Fruit fly (Drosophila melanogaster) whole organism, wandering third instar larva: ENCODE data around the gene Pex10.

Source experiments
- Abd-B ChIP-seq: fragments of >200 bp; optimal IDR thresholded peaks from 2 replicates; lab custom pipeline; 2017; ENCODE audit warnings: missing biosample characterization, missing genetic modification characterization
- CG32264 ChIP-seq: fragments of 200-800 bp; sonication (Bioruptor generic); optimal IDR thresholded peaks from 2 replicates; lab custom pipeline; 2016; ENCODE audit warnings: missing biosample characterization, missing genetic modification characterization
- CG9705 ChIP-seq: fragments of 200-800 bp; sonication (Bioruptor generic); optimal IDR thresholded peaks from 2 replicates; lab custom pipeline; 2018; ENCODE audit warnings: missing biosample characterization, mild to moderate bottlenecking, missing genetic modification characterization
- CrebA ChIP-seq: fragments of 200-800 bp; sonication (Bioruptor generic); optimal IDR thresholded peaks from 2 replicates; lab custom pipeline; 2016; ENCODE audit warnings: missing biosample characterization, mild to moderate bottlenecking, missing genetic modification characterization, borderline replicate concordance
- Dif ChIP-seq: fragments of 200-275, 200-300 bp; sonication (Bioruptor generic); optimal IDR thresholded peaks from 2 replicates; lab custom pipeline; 2018; ENCODE audit warnings: missing biosample characterization, missing genetic modification characterization; ENCODE audit not compliant: partially characterized antibody
- GATAd ChIP-seq: sonication (Bioruptor generic); optimal IDR thresholded peaks from 2 replicates; lab custom pipeline; 2016; ENCODE audit warnings: missing biosample characterization, missing genetic modification characterization
- HLH106 ChIP-seq: fragments of 200-800 bp; optimal IDR thresholded peaks from 3 replicates; lab custom pipeline; 2019; ENCODE audit warnings: missing biosample characterization, mild to moderate bottlenecking, missing genetic modification characterization, moderate library complexity
- Hnf4 ChIP-seq: fragments of 200-800 bp; sonication (Bioruptor generic); optimal IDR thresholded peaks from 2 replicates; lab custom pipeline; 2016; ENCODE audit warnings: missing biosample characterization, mild to moderate bottlenecking, missing genetic modification characterization
- Hr83 ChIP-seq: fragments of 200-300 bp; sonication (Bioruptor generic); optimal IDR thresholded peaks from 2 replicates; lab custom pipeline; 2016; ENCODE audit warnings: missing biosample characterization, mild to moderate bottlenecking, missing genetic modification characterization, moderate library complexity; ENCODE audit not compliant: poor library complexity, severe bottlenecking
- Jra ChIP-seq: sonication (Bioruptor generic); optimal IDR thresholded peaks from 2 replicates; lab custom pipeline; 2016; ENCODE audit warnings: missing biosample characterization, missing genetic modification characterization
- Mio ChIP-seq: sonication (Bioruptor generic); optimal IDR thresholded peaks from 2 replicates; lab custom pipeline; 2016; ENCODE audit warnings: missing biosample characterization, missing genetic modification characterization
- Myc ChIP-seq: fragments of >200 bp; optimal IDR thresholded peaks from 2 replicates; lab custom pipeline; 2017
- N ChIP-seq: fragments of >200 bp; optimal IDR thresholded peaks from 2 replicates; lab custom pipeline; 2018; ENCODE audit warnings: missing biosample characterization, missing external identifiers, missing genetic modification characterization
- OdsH ChIP-seq: fragments of 200-800 bp; sonication (Bioruptor generic); optimal IDR thresholded peaks from 2 replicates; lab custom pipeline; 2016; ENCODE audit warnings: missing biosample characterization, mild to moderate bottlenecking, missing genetic modification characterization
- Rel ChIP-seq, 2 experiments: fragments of 200-800 bp; sonication (Bioruptor generic) in 1 of 2; optimal IDR thresholded peaks; 2 replicates in 1 of 2; 3 replicates in 1 of 2; lab custom pipeline; 2016 to 2019; ENCODE audit warnings: mild to moderate bottlenecking in 2 of 2, missing biosample characterization in 2 of 2, missing genetic modification characterization in 2 of 2, moderate library complexity in 1 of 2
- Sp1 ChIP-seq: fragments of 200-800 bp; sonication (Bioruptor generic); optimal IDR thresholded peaks from 3 replicates; lab custom pipeline; 2019; ENCODE audit warnings: missing biosample characterization, mild to moderate bottlenecking, missing genetic modification characterization, moderate library complexity
- Vsx2 ChIP-seq: fragments of 200-300, 225-300 bp; sonication (Bioruptor generic); optimal IDR thresholded peaks from 2 replicates; lab custom pipeline; 2018; ENCODE audit warnings: missing biosample characterization, missing genetic modification characterization; ENCODE audit not compliant: partially characterized antibody
- br ChIP-seq: fragments of 200-800 bp; sonication (Bioruptor generic); optimal IDR thresholded peaks from 2 replicates; lab custom pipeline; 2016; ENCODE audit warnings: missing biosample characterization, missing genetic modification characterization
- brk ChIP-seq: fragments of 200-800 bp; sonication (Bioruptor generic); optimal IDR thresholded peaks from 2 replicates; lab custom pipeline; 2016; ENCODE audit warnings: missing biosample characterization, mild to moderate bottlenecking, missing genetic modification characterization
- dl ChIP-seq, 2 experiments: fragments of 175-275, 200-275 bp in 1 of 2; fragments of 200-275 bp in 1 of 2; sonication (Bioruptor generic); optimal IDR thresholded peaks; lab custom pipeline; 2018; ENCODE audit warnings: mild to moderate bottlenecking in 2 of 2, missing biosample characterization in 2 of 2, missing genetic modification characterization in 2 of 2, moderate library complexity in 2 of 2; ENCODE audit not compliant: partially characterized antibody in 2 of 2, insufficient read depth in 1 of 2
- dmrt93B ChIP-seq: fragments of 200-800 bp; sonication (Bioruptor generic); optimal IDR thresholded peaks from 2 replicates; lab custom pipeline; 2018; ENCODE audit warnings: missing biosample characterization, mild to moderate bottlenecking, missing genetic modification characterization
- ey ChIP-seq: fragments of 200-800 bp; sonication (Bioruptor generic); optimal IDR thresholded peaks from 2 replicates; lab custom pipeline; 2016; ENCODE audit warnings: missing biosample characterization, missing genetic modification characterization
- foxo ChIP-seq, 2 experiments: fragments of 200-800 bp; sonication (Bioruptor generic); optimal IDR thresholded peaks; 2 replicates in 1 of 2; 3 replicates in 1 of 2; lab custom pipeline; 2016 to 2017; ENCODE audit warnings: missing biosample characterization in 2 of 2, missing genetic modification characterization in 2 of 2
- fru ChIP-seq: fragments of 200-800 bp; sonication (Bioruptor generic); optimal IDR thresholded peaks from 3 replicates; lab custom pipeline; 2016; ENCODE audit warnings: missing biosample characterization, mild to moderate bottlenecking, missing genetic modification characterization
- h ChIP-seq: fragments of 200-800 bp; sonication (Bioruptor generic); optimal IDR thresholded peaks from 3 replicates; lab custom pipeline; 2016; ENCODE audit warnings: missing biosample characterization, mild to moderate bottlenecking, missing genetic modification characterization
- jim ChIP-seq: fragments of 175-275, 200-325 bp; sonication (Bioruptor generic); optimal IDR thresholded peaks from 2 replicates; lab custom pipeline; 2016; ENCODE audit warnings: missing biosample characterization, mild to moderate bottlenecking, missing genetic modification characterization
- lola ChIP-seq: fragments of >200 bp; optimal IDR thresholded peaks from 2 replicates; lab custom pipeline; 2017; ENCODE audit warnings: missing biosample characterization, missing genetic modification characterization
- pan ChIP-seq: fragments of >200 bp; optimal IDR thresholded peaks from 2 replicates; lab custom pipeline; 2017
- psq ChIP-seq: fragments of 200-800 bp; sonication (Bioruptor generic); optimal IDR thresholded peaks from 3 replicates; lab custom pipeline; 2017; ENCODE audit warnings: missing biosample characterization, mild to moderate bottlenecking, missing genetic modification characterization, moderate library complexity
- rgr ChIP-seq: fragments of 200-800 bp; sonication (Bioruptor generic); optimal IDR thresholded peaks from 3 replicates; lab custom pipeline; 2016; ENCODE audit warnings: missing biosample characterization, mild to moderate bottlenecking, missing genetic modification characterization
- sage ChIP-seq: fragments of 200-800 bp; sonication (Bioruptor generic); optimal IDR thresholded peaks from 2 replicates; lab custom pipeline; 2016; ENCODE audit warnings: missing biosample characterization, mild to moderate bottlenecking, missing genetic modification characterization
- sv ChIP-seq: fragments of 200-800 bp; sonication (Bioruptor generic); optimal IDR thresholded peaks from 3 replicates; lab custom pipeline; 2016; ENCODE audit warnings: missing biosample characterization, missing genetic modification characterization
- tai ChIP-seq: sonication (Bioruptor generic); optimal IDR thresholded peaks from 2 replicates; lab custom pipeline; 2016; ENCODE audit warnings: missing biosample characterization, missing genetic modification characterization
- usp ChIP-seq: fragments of >200 bp; optimal IDR thresholded peaks from 2 replicates; lab custom pipeline; 2017; ENCODE audit warnings: missing biosample characterization, missing genetic modification characterization
- woc ChIP-seq: sonication (Bioruptor generic); optimal IDR thresholded peaks from 2 replicates; lab custom pipeline; 2016; ENCODE audit warnings: missing biosample characterization, mild to moderate bottlenecking, missing genetic modification characterization

Gene Pex10

DNA sequence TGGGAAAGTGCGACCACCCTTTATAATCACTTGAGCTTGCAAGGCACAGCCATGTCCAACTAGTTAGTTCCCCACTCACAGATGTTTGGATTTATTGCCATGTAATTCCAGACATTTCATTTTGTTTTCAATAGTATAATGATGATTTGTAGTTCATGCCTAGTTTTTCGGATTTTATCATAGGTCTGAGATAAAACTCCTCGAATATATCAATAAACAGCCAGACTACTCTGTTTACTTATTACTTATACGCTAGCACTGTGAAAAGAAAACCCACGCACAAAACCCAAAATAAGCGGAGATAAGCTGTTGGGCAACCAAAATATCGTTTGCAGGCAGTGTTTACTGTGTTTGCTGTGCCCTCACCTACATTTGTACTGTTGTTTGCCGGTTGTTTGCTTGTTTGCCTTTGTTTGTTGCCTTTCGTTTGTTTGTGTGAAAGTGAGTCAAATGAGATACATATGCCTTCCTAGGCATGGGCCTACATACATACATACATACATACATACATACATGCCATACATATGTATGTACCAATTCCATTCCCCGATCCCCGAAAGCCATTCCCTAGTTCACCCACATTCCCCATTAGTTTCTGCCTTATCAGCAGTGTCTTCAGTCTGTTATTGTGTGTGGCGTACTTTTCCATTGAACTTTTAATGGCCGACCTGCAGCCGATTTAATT is 21.3 kb downstream of the Pex10 start:
- TF ChIP-seq dmrt93B (peak; percentile 5), br (peak; percentile 38), Hr83 (GFP tag; lab: Kevin White, UChicago) (no peak), Abd-B (GFP tag; lab: Kevin White, UChicago) (no peak), OdsH (GFP tag; lab: Kevin White, UChicago) (peak; percentile 40), HLH106 (peak; percentile 16), ey (GFP tag; lab: Kevin White, UChicago) (peak; percentile 3), pan (no peak), psq (GFP tag; lab: Kevin White, UChicago) (no peak), Hnf4 (GFP tag; lab: Kevin White, UChicago) (no peak), foxo (GFP tag; optimal IDR thresholded peaks at IDR 0.05; lab: Kevin White, UChicago) (peak in 1 of 2 experiments; percentile 9), lola (GFP tag; lab: Kevin White, UChicago) (no peak), h (GFP tag; lab: Kevin White, UChicago) (peak; percentile 69), Sp1 (GFP tag; lab: Kevin White, UChicago) (peak; percentile 40), fru (GFP tag; lab: Kevin White, UChicago) (peak; percentile 61), usp (no peak), Dif (GFP tag; lab: Kevin White, UChicago) (no peak), Mio (GFP tag; lab: Kevin White, UChicago) (no peak)
- TF ChIP-seq, all 38 proteins: peak for 9

DNA sequence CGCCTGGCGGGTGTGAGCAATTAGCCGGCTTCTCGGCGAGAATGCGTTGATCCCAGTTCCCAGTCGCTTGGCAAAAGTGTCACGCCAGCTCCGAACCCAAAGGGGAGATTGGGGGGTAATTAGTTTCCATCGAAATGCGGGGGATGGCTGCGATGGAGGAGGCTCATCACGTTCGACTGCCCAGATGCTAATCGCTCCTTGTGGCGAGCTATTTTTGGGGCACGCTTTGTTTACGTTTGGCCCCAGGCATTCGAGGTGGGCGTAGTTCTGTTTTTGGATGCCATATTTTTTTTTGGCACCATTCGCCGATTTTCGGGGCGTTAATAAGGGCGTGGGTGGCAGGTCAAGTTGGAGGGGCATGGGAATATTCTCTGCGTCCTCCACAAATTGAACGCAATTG is 22.2 kb downstream of the Pex10 start:
- TF ChIP-seq Mio (GFP tag; lab: Kevin White, UChicago) = no peak
- no peak for TF ChIP-seq Myc (lab: Kevin White, UChicago)
- TF ChIP-seq woc (GFP tag; lab: Kevin White, UChicago) = no peak
- no peak for TF ChIP-seq sv (GFP tag; lab: Kevin White, UChicago)
- TF ChIP-seq foxo (GFP tag; optimal IDR thresholded peaks at IDR 0.05; lab: Kevin White, UChicago) = no peak
- no peak for TF ChIP-seq GATAd (GFP tag; lab: Kevin White, UChicago)
- no peak for TF ChIP-seq Dif (GFP tag; lab: Kevin White, UChicago)
- no peak for TF ChIP-seq lola (GFP tag; lab: Kevin White, UChicago)
- TF ChIP-seq Hr83 (GFP tag; lab: Kevin White, UChicago) = no peak
- TF ChIP-seq HLH106 = no peak
- TF ChIP-seq Jra (GFP tag; lab: Kevin White, UChicago) = no peak
- TF ChIP-seq usp = no peak
- no peak for TF ChIP-seq CG32264 (GFP tag; lab: Kevin White, UChicago)
- TF ChIP-seq jim (GFP tag; lab: Kevin White, UChicago) = no peak
- no peak for TF ChIP-seq N (GFP tag; lab: Kevin White, UChicago)
- TF ChIP-seq tai (GFP tag; lab: Kevin White, UChicago) = no peak
- no peak for TF ChIP-seq fru (GFP tag; lab: Kevin White, UChicago)
- TF ChIP-seq, all 38 proteins: peak for 0

DNA sequence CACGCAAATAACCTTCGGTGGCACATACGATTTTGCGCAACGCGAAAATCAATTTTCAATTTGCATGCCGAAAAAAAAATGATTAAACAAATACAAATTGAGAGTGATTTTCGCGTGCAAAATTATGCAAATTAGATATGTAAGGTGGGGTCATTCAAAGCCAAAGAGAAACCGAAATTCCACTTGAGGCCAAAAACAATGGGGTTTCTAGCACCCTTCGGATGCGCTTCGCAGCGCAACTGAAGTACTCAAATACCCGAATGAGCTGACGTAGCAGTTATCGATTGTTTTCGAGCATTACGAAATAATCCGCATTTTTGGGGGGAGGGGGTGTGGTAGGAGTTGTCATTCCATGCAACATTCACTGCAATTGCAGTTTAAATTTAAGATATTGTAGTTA is 22.8 kb downstream of the Pex10 start:
- TF ChIP-seq fru (GFP tag; lab: Kevin White, UChicago) (no peak), Myc (lab: Kevin White, UChicago) (no peak), CrebA (GFP tag; lab: Kevin White, UChicago) (no peak), CG9705 (GFP tag; lab: Kevin White, UChicago) (no peak), Sp1 (GFP tag; lab: Kevin White, UChicago) (no peak)

DNA sequence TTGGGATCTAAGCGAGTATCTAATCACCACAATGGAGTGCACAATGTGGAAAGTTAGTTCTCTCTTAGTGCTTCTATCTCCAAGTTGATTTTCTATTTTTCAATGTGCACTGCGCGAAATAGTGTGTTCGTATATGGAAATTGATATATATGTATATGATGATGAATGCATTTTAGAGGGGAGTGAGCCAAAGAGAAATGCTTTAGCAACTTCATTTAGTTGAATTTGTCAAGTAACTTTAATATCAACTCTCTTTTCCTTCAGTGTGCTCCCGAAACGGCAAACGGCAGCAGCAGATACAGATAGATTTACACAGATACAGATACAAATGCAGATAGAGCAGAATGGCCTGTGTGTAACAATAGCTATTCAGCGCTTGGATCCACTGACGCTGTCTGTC is 26.0 kb downstream of the Pex10 start:
- TF ChIP-seq foxo (GFP tag; optimal IDR thresholded peaks at IDR 0.05; lab: Kevin White, UChicago) (peak in 1 of 2 experiments; percentile 48), lola (GFP tag; lab: Kevin White, UChicago) (no peak), HLH106 (no peak), usp (no peak), OdsH (GFP tag; lab: Kevin White, UChicago) (peak; percentile 15), woc (GFP tag; lab: Kevin White, UChicago) (no peak), psq (GFP tag; lab: Kevin White, UChicago) (no peak), fru (GFP tag; lab: Kevin White, UChicago) (peak; percentile 32), brk (no peak), dl (GFP tag; optimal IDR thresholded peaks at IDR 0.05; lab: Kevin White, UChicago; ENCODE audit: insufficient read depth in 1 of 2, partially characterized antibody in 2 of 2) (no peak), Hnf4 (GFP tag; lab: Kevin White, UChicago) (no peak), Dif (GFP tag; lab: Kevin White, UChicago) (no peak), Vsx2 (GFP tag; lab: Kevin White, UChicago) (no peak), N (GFP tag; lab: Kevin White, UChicago) (no peak), rgr (peak; percentile 27), CG9705 (GFP tag; lab: Kevin White, UChicago) (no peak), sv (GFP tag; lab: Kevin White, UChicago) (no peak), br (peak; percentile 8), CrebA (GFP tag; lab: Kevin White, UChicago) (no peak), Hr83 (GFP tag; lab: Kevin White, UChicago) (no peak), tai (GFP tag; lab: Kevin White, UChicago) (peak; percentile 4), sage (GFP tag; lab: Kevin White, UChicago) (no peak), dmrt93B (no peak), Rel (GFP tag; optimal IDR thresholded peaks at IDR 0.05; lab: Kevin White, UChicago) (no peak), Rel (tag; optimal IDR thresholded peaks at IDR 0.05; lab: Kevin White, UChicago) (no peak), Abd-B (GFP tag; lab: Kevin White, UChicago) (no peak), ey (GFP tag; lab: Kevin White, UChicago) (peak; percentile 23), h (GFP tag; lab: Kevin White, UChicago) (peak; percentile 50), CG32264 (GFP tag; lab: Kevin White, UChicago) (no peak), GATAd (GFP tag; lab: Kevin White, UChicago) (no peak)
